Worm (Caenorhabditis elegans) whole organism, young adult: ENCODE measurements around the gene rmd-1.

Source experiments
- ZK185.1 ChIP-seq: sonication (generic microtip); optimal IDR thresholded peaks from 2 replicates; lab custom pipeline; 2016; ENCODE audit warnings: mild to moderate bottlenecking, missing genetic modification characterization, missing compliant biosample characterization; ENCODE audit not compliant: poor library complexity, severe bottlenecking
- ceh-100 ChIP-seq: fragments of 200-800 bp; sonication (Bioruptor generic); IDR thresholded peaks from 2 replicates; pipeline ENCODE4 v1.3.6; 2022; ENCODE audit warnings: missing genetic modification reagents, missing genetic modification characterization, missing compliant biosample characterization
- gei-17 ChIP-seq: fragments of 200-800 bp; sonication (Bioruptor generic); optimal IDR thresholded peaks from 2 replicates; lab custom pipeline; 2018; ENCODE audit warnings: mild to moderate bottlenecking, missing genetic modification characterization, missing compliant biosample characterization
- ztf-28 ChIP-seq: fragments of 200-800 bp; sonication (Bioruptor generic); IDR thresholded peaks from 2 replicates; pipeline ENCODE4 v1.3.6; 2022; ENCODE audit warnings: missing genetic modification reagents, missing genetic modification characterization, missing compliant biosample characterization

rmd-1 gene

DNA sequence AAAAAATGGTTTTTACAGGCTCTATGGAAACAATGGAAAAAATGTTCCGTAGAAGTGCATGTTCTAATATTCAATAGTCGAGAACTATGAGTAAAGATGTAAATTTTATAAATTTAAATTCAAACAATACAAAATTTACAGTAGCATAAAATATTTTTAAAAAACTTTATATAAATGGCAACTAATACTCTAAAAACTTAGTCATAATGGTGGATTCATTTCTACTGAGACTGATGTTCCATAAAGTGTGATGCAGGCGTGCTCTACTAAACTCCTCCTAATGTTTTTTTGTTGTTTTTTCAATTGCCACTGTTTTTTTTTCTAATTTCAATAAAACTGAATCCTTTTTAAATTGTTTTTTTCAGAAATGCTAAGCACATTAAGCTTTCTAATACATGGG is 49.3 kb downstream of the rmd-1 start, which contains the start of gene gtap-2:
Gene gtap-2 (plus strand): TSS at position 366 of the 400 bp plus-strand sequence.
- TF ChIP-seq gei-17 (GFP tag; lab: Kevin White, UChicago) = no peak
- peak; percentile 85 for TF ChIP-seq ceh-100 (GFP tag; lab: Robert Waterston, UW)
- TF ChIP-seq ztf-28 (GFP tag; lab: Robert Waterston, UW) = no peak
- TF ChIP-seq ZK185.1 (tag; lab: Kevin White, UChicago) = peak; percentile 7
- TF ChIP-seq, all 124 proteins: peak for 2
